Worm (Caenorhabditis elegans): ENCODE measurements around the gene F31F4.11.

- TF ChIP-seq R02D3.7 (tag; optimal IDR thresholded peaks at IDR 0.05) (no peak), nhr-28 (tag; optimal IDR thresholded peaks at IDR 0.05) (no peak), daf-12 (tag; optimal IDR thresholded peaks at IDR 0.05) (no peak), pha-4 (tag; optimal IDR thresholded peaks at IDR 0.05) (no peak), fkh-2 (tag; optimal IDR thresholded peaks at IDR 0.05) (no peak), snpc-4 (tag; optimal IDR thresholded peaks at IDR 0.05) (no peak), nhr-25 (tag; optimal IDR thresholded peaks at IDR 0.05) (no peak), pqm-1 (tag; optimal IDR thresholded peaks at IDR 0.05) (no peak)
Observed at ce11 chrV:679663-680062, 15.4 kb upstream of the F31F4.11 start, which contains the start of gene srx-22.

Measured in whole organism, L3 larva.